Fruit fly (Drosophila melanogaster): ENCODE results near the gene Fancl.

dm6 chr3R:10059952-10060351 is 7.3 kb upstream of the Fancl start, which contains the start of gene Npc2c:
- no peak for TF ChIP-seq CTCF (optimal IDR thresholded peaks at IDR 0.05)
- no peak for TF ChIP-seq CG8478 (optimal IDR thresholded peaks at IDR 0.05)

Data from S2 (cell line).